Fruit fly (Drosophila melanogaster) whole organism, embryonic: ENCODE results near the gene CG13601.

Experiments used
- CG17612 ChIP-seq: fragments of 200-800 bp; sonication (Bioruptor generic); IDR thresholded peaks from 2 replicates; pipeline ENCODE4 v1.3.6; 2022; ENCODE audit warnings: missing biosample characterization, missing genetic modification characterization
- CG18599 ChIP-seq: fragments of 200-800 bp; sonication (Bioruptor generic); optimal IDR thresholded peaks from 3 replicates; lab custom pipeline; 2017; ENCODE audit warnings: missing biosample characterization, missing genetic modification characterization, mild to moderate bottlenecking, moderate library complexity, missing genetic modification reagents
- Mad ChIP-seq: fragments of 200-800 bp; sonication (Bioruptor generic); optimal IDR thresholded peaks from 2 replicates; lab custom pipeline; 2016; ENCODE audit warnings: missing biosample characterization, missing genetic modification characterization
- abd-A ChIP-seq: fragments of 200-800 bp; sonication (Bioruptor generic); optimal IDR thresholded peaks from 3 replicates; lab custom pipeline; 2019; ENCODE audit warnings: missing biosample characterization, mild to moderate bottlenecking, missing genetic modification characterization, moderate library complexity
- gt ChIP-seq: fragments of 200-800 bp; sonication (Bioruptor generic); IDR thresholded peaks from 2 replicates; pipeline ENCODE4 v1.3.6; 2022; ENCODE audit warnings: missing biosample characterization, missing genetic modification characterization
- kah ChIP-seq: fragments of 200-800 bp; sonication (Bioruptor generic); optimal IDR thresholded peaks from 2 replicates; lab custom pipeline; 2018; ENCODE audit warnings: missing biosample characterization, mild to moderate bottlenecking, missing genetic modification characterization
- seq ChIP-seq: fragments of 200-800 bp; sonication (Bioruptor generic); IDR thresholded peaks from 2 replicates; pipeline ENCODE4 v1.3.6; 2022; ENCODE audit warnings: missing biosample characterization, missing genetic modification characterization
- wek ChIP-seq: fragments of 200-800 bp; sonication (Bioruptor generic); optimal IDR thresholded peaks from 3 replicates; lab custom pipeline; 2018; ENCODE audit warnings: missing biosample characterization, mild to moderate bottlenecking, missing genetic modification characterization, moderate library complexity

dm6 chr3R:23877606-23878317 lies 49.7 kb downstream of the CG13601 start:
- TF ChIP-seq wek (GFP tag; lab: Kevin White, UChicago) (no peak), gt (GFP tag; lab: Robert Waterston, UW) (no peak), CG17612 (GFP tag; lab: Robert Waterston, UW) (no peak), CG18599 (GFP tag; lab: Kevin White, UChicago) (no peak), abd-A (no peak), kah (GFP tag; lab: Kevin White, UChicago) (no peak), Mad (GFP tag; lab: Kevin White, UChicago) (no peak), seq (no peak)
